Fruit fly (Drosophila melanogaster): ENCODE data around the gene CG4367.

The CG4367 gene

dm6 chr3R:20274521-20275294 is 30.1 kb downstream of the CG4367 start:
- TF ChIP-seq CG13894 (tag; optimal IDR thresholded peaks at IDR 0.05) (peak; percentile 28), Nf-YC (tag; optimal IDR thresholded peaks at IDR 0.05) (peak; percentile 2), CG12769 (tag; optimal IDR thresholded peaks at IDR 0.05) (peak; percentile 66), oc (tag; optimal IDR thresholded peaks at IDR 0.05) (peak; percentile 67), tin (GFP tag; optimal IDR thresholded peaks at IDR 0.05) (no peak), Nf-YB (GFP tag; optimal IDR thresholded peaks at IDR 0.05) (peak; percentile 1), crol (GFP tag; IDR thresholded peaks at IDR 0.05) (peak; percentile 54), chn (GFP tag; optimal IDR thresholded peaks at IDR 0.05) (no peak), Sry-β (GFP tag; optimal IDR thresholded peaks at IDR 0.05) (no peak), abd-A (tag; optimal IDR thresholded peaks at IDR 0.05) (peak; percentile 51), Awh (GFP tag; IDR thresholded peaks at IDR 0.05) (peak; percentile 91), chinmo (GFP tag; IDR thresholded peaks at IDR 0.05; ENCODE audit: partially characterized antibody) (0 out of 4 replicates have a peak, but pooled peaks have one; percentile 51), esg (GFP tag; conservative IDR thresholded peaks at IDR 0.05) (no peak), sr (GFP tag; IDR thresholded peaks at IDR 0.05) (peak; percentile 86; the same call in 2 of the 3 replicates), ken (GFP tag; IDR thresholded peaks at IDR 0.05) (0 out of 3 replicates have a peak, but pooled peaks have one; percentile 11), kni (GFP tag; optimal IDR thresholded peaks at IDR 0.05) (peak; percentile 18)

dm6 chr3R:20273568-20273967 is 31.2 kb downstream of the CG4367 start:
- peak; percentile 53 for TF ChIP-seq CG12769 (tag; optimal IDR thresholded peaks at IDR 0.05)
- peak; percentile 67 for TF ChIP-seq Atf6 (GFP tag; IDR thresholded peaks at IDR 0.05)
- no peak for TF ChIP-seq Eip74EF (GFP tag; optimal IDR thresholded peaks at IDR 0.05)
- no peak for TF ChIP-seq CG6175 (GFP tag; IDR thresholded peaks at IDR 0.05)
- peak; percentile 16 for TF ChIP-seq bab2 (GFP tag; optimal IDR thresholded peaks at IDR 0.05)
- peak; percentile 31; the same call in 1 of the 2 replicates for TF ChIP-seq E2f2 (GFP tag; IDR thresholded peaks at IDR 0.05)
- TF ChIP-seq Hand (GFP tag; optimal IDR thresholded peaks at IDR 0.05), result no peak
- no peak for TF ChIP-seq CG8388 (GFP tag; optimal IDR thresholded peaks at IDR 0.05)
- TF ChIP-seq CG15269 (tag; optimal IDR thresholded peaks at IDR 0.05), result peak; percentile 2
- no peak for TF ChIP-seq CG12236 (GFP tag; optimal IDR thresholded peaks at IDR 0.05)
- TF ChIP-seq Tbp (GFP tag; optimal IDR thresholded peaks at IDR 0.05), result no peak
- TF ChIP-seq CG12071 (GFP tag; optimal IDR thresholded peaks at IDR 0.05), result peak; percentile 39
- TF ChIP-seq Dbx (GFP tag; IDR thresholded peaks at IDR 0.05), result 0 out of 3 replicates have a peak, but pooled peaks have one; percentile 27
- no peak for TF ChIP-seq Side (GFP tag; optimal IDR thresholded peaks at IDR 0.05)
- 0 out of 2 replicates have a peak, but pooled peaks have one; percentile 38 for TF ChIP-seq toy (GFP tag; IDR thresholded peaks at IDR 0.05)
- 0 out of 2 replicates have a peak, but pooled peaks have one; percentile 14 for TF ChIP-seq wdn (GFP tag; IDR thresholded peaks at IDR 0.05)
- no peak for TF ChIP-seq CG6689 (GFP tag; IDR thresholded peaks at IDR 0.05)
- peak; percentile 5 for TF ChIP-seq CG1792 (GFP tag; optimal IDR thresholded peaks at IDR 0.05)
- TF ChIP-seq CG11247 (GFP tag; IDR thresholded peaks at IDR 0.05), result no peak
- TF ChIP-seq vvl (GFP tag; IDR thresholded peaks at IDR 0.05), result peak; percentile 66
- peak; percentile 15 for TF ChIP-seq CG18599 (GFP tag; optimal IDR thresholded peaks at IDR 0.05)
- peak; percentile 15 for TF ChIP-seq odd (GFP tag; optimal IDR thresholded peaks at IDR 0.05)
- TF ChIP-seq CG6813 (GFP tag; optimal IDR thresholded peaks at IDR 0.05), result peak; percentile 6
- peak; percentile 23 for TF ChIP-seq abd-A (tag; optimal IDR thresholded peaks at IDR 0.05)
- peak; percentile 47 for TF ChIP-seq CG14441 (GFP tag; IDR thresholded peaks at IDR 0.05)
- peak; percentile 60 for TF ChIP-seq caup (GFP tag; optimal IDR thresholded peaks at IDR 0.05; ENCODE audit: severe bottlenecking)
- TF ChIP-seq scrt (GFP tag; optimal IDR thresholded peaks at IDR 0.05), result no peak
- peak; percentile 12 for TF ChIP-seq CG10209 (GFP tag; optimal IDR thresholded peaks at IDR 0.05)
- TF ChIP-seq MTF-1 (GFP tag; optimal IDR thresholded peaks at IDR 0.05; ENCODE audit: borderline replicate concordance), result peak; percentile 31
- TF ChIP-seq HHEX (GFP tag; optimal IDR thresholded peaks at IDR 0.05), result peak; percentile 34
- peak; percentile 8 for TF ChIP-seq Fer3 (tag; optimal IDR thresholded peaks at IDR 0.05)
- peak; percentile 22 for TF ChIP-seq schlank (tag; optimal IDR thresholded peaks at IDR 0.05)
- 0 out of 2 replicates have a peak, but pooled peaks have one; percentile 47 for TF ChIP-seq Awh (GFP tag; IDR thresholded peaks at IDR 0.05)
